Fruit fly (Drosophila melanogaster) whole organism, adult: ENCODE results near the gene Mtpalpha.

Experiments used
- bab1 ChIP-seq: fragments of 200-800 bp; sonication (Bioruptor generic); optimal IDR thresholded peaks from 3 replicates; lab custom pipeline; 2019; ENCODE audit warnings: missing biosample characterization, mild to moderate bottlenecking, missing genetic modification characterization, moderate library complexity
- kay ChIP-seq: fragments of 200-800 bp; sonication (Bioruptor generic); peaks from one replicate; lab custom pipeline; 2016; ENCODE audit warnings: missing biosample characterization, missing genetic modification characterization, borderline replicate concordance
- ovo ChIP-seq: fragments of 200-800 bp; sonication (Bioruptor generic); optimal IDR thresholded peaks from 2 replicates; lab custom pipeline; 2016; ENCODE audit warnings: missing biosample characterization, missing genetic modification characterization
- tj ChIP-seq: fragments of 200-800 bp; sonication (Bioruptor generic); optimal IDR thresholded peaks from 3 replicates; lab custom pipeline; 2017; ENCODE audit warnings: missing biosample characterization, mild to moderate bottlenecking, missing genetic modification characterization, moderate library complexity
- toe ChIP-seq: fragments of 200-800 bp; sonication (Bioruptor generic); optimal IDR thresholded peaks from 2 replicates; lab custom pipeline; 2016; ENCODE audit warnings: missing biosample characterization, missing genetic modification characterization

DNA sequence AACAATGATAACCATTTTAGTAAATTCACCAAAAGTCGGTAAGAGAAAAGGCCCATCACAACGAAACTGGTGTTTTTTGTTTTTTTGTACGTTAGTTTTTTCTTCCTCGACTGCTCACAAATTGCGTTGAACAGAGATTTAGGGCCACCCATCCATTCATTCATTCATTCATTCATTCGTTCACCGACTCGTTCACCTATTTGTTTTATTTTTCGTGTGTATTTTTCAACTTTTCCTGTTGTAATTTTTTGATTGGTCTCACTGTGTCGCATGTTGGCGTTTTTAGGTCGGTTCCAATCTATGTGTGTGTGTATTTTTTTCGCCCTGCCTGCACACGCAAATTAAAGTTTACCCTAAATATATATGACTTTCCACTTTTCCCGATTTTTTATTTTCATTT lies 51.7 kb downstream of the Mtpalpha start:
- TF ChIP-seq kay (no peak), ovo (GFP tag; lab: Kevin White, UChicago) (no peak), tj (GFP tag; lab: Kevin White, UChicago) (no peak), bab1 (GFP tag; lab: Kevin White, UChicago) (no peak), toe (GFP tag; lab: Kevin White, UChicago) (no peak)
